Worm (Caenorhabditis elegans) whole organism, L1 larva: Measurements from ENCODE around the gene C25E10.16.

Experiments
- C34B4.2 ChIP-seq: sonication (generic microtip); optimal IDR thresholded peaks from 2 replicates; lab custom pipeline; 2017; ENCODE audit warnings: mild to moderate bottlenecking, missing genetic modification characterization, missing compliant biosample characterization
- Y116A8C.19 ChIP-seq: sonication (generic microtip); optimal IDR thresholded peaks from 2 replicates; lab custom pipeline; 2016; ENCODE audit warnings: missing compliant biosample characterization, missing genetic modification characterization, borderline replicate concordance
- alr-1 ChIP-seq: fragments of 200-800 bp; sonication (Bioruptor generic); optimal IDR thresholded peaks from 2 replicates; lab custom pipeline; 2018; ENCODE audit warnings: borderline replicate concordance, mild to moderate bottlenecking, missing genetic modification characterization, missing compliant biosample characterization
- aly-2 ChIP-seq: fragments of 150-350 bp; optimal IDR thresholded peaks from 2 replicates; lab custom pipeline; 2014; ENCODE audit warnings: missing biosample characterization, missing genetic modification characterization
- blmp-1 ChIP-seq: fragments of 150-350 bp; optimal IDR thresholded peaks from 2 replicates; lab custom pipeline; 2014; ENCODE audit warnings: missing biosample characterization, missing genetic modification characterization
- ceh-88 ChIP-seq: fragments of 200-800 bp; sonication (Bioruptor generic); IDR thresholded peaks from 2 replicates; pipeline ENCODE4 v1.3.6; 2022; ENCODE audit warnings: missing genetic modification characterization, missing compliant biosample characterization
- ceh-90 ChIP-seq: sonication (generic microtip); optimal IDR thresholded peaks from 2 replicates; lab custom pipeline; 2016; ENCODE audit warnings: missing genetic modification characterization, missing compliant biosample characterization
- ces-1 ChIP-seq: fragments of 150-350 bp; optimal IDR thresholded peaks from 2 replicates; lab custom pipeline; 2014; ENCODE audit warnings: missing biosample characterization, missing genetic modification reagents, missing genetic modification characterization
- efl-1 ChIP-seq, 4 experiments: fragments of 150-350 bp; optimal IDR thresholded peaks in 3 of 4; peaks in 1 of 4; 1 replicate in 1 of 4; 2 replicates in 3 of 4; lab custom pipeline; 2014; ENCODE audit warnings: missing biosample characterization in 2 of 4, missing genetic modification characterization in 2 of 4, missing genetic modification reagents in 2 of 4
- efl-3 ChIP-seq: fragments of 200-800 bp; sonication (Bioruptor generic); optimal IDR thresholded peaks from 2 replicates; lab custom pipeline; 2018; ENCODE audit warnings: mild to moderate bottlenecking, missing genetic modification characterization, missing compliant biosample characterization
- egl-27 ChIP-seq, 2 experiments: fragments of 150-350 bp in 1 of 2; sonication (generic microtip); optimal IDR thresholded peaks; 3 replicates each; lab custom pipeline; 2017 to 2018; ENCODE audit warnings: missing biosample characterization in 2 of 2, missing genetic modification characterization in 2 of 2, missing genetic modification reagents in 2 of 2
- elt-2 ChIP-seq: sonication (generic microtip); optimal IDR thresholded peaks from 2 replicates; lab custom pipeline; 2016; ENCODE audit warnings: missing genetic modification characterization, mild to moderate bottlenecking, inconsistent platforms, missing compliant biosample characterization, missing genetic modification reagents
- fkh-4 ChIP-seq: sonication (generic microtip); optimal IDR thresholded peaks from 2 replicates; lab custom pipeline; 2016; ENCODE audit warnings: missing compliant biosample characterization, missing genetic modification characterization, borderline replicate concordance
- fkh-8 ChIP-seq: sonication (generic microtip); optimal IDR thresholded peaks from 2 replicates; lab custom pipeline; 2016; ENCODE audit warnings: mild to moderate bottlenecking, missing genetic modification characterization, missing compliant biosample characterization
- hlh-17 ChIP-seq: fragments of 200-800 bp; sonication (Bioruptor generic); optimal IDR thresholded peaks from 2 replicates; lab custom pipeline; 2018; ENCODE audit warnings: missing genetic modification characterization, mild to moderate bottlenecking, missing compliant biosample characterization, moderate library complexity, borderline replicate concordance
- hlh-4 ChIP-seq: sonication (generic microtip); optimal IDR thresholded peaks from 2 replicates; lab custom pipeline; 2016; ENCODE audit warnings: mild to moderate bottlenecking, missing genetic modification characterization, missing compliant biosample characterization
- irx-1 ChIP-seq: sonication (generic microtip); optimal IDR thresholded peaks from 2 replicates; lab custom pipeline; 2016; ENCODE audit warnings: missing genetic modification characterization, missing compliant biosample characterization
- isw-1 ChIP-seq: fragments of 200-800 bp; sonication (Bioruptor generic); IDR thresholded peaks from 2 replicates; pipeline ENCODE4 v1.3.6; 2022; ENCODE audit warnings: missing genetic modification characterization, missing compliant biosample characterization
- lin-35 ChIP-seq, 2 experiments: fragments of 150-350 bp; optimal IDR thresholded peaks; 2 replicates each; lab custom pipeline; 2014; ENCODE audit warnings: missing biosample characterization in 2 of 2, missing genetic modification characterization in 2 of 2, missing genetic modification reagents in 2 of 2
- lin-39 ChIP-seq: fragments of 150-350 bp; optimal IDR thresholded peaks from 2 replicates; lab custom pipeline; 2014; ENCODE audit warnings: missing biosample characterization, missing genetic modification reagents, missing genetic modification characterization
- lir-3 ChIP-seq: sonication (generic microtip); optimal IDR thresholded peaks from 2 replicates; lab custom pipeline; 2016; ENCODE audit warnings: mild to moderate bottlenecking, missing genetic modification characterization, moderate library complexity, missing compliant biosample characterization; ENCODE audit not compliant: poor library complexity
- mef-2 ChIP-seq: fragments of 150-350 bp; optimal IDR thresholded peaks from 2 replicates; lab custom pipeline; 2014; ENCODE audit warnings: missing biosample characterization, missing genetic modification characterization
- nhr-11 ChIP-seq: fragments of 150-350 bp; optimal IDR thresholded peaks from 2 replicates; lab custom pipeline; 2014; ENCODE audit warnings: missing biosample characterization, missing genetic modification characterization
- nhr-12 ChIP-seq: sonication (generic microtip); optimal IDR thresholded peaks from 2 replicates; lab custom pipeline; 2017; ENCODE audit warnings: missing biosample characterization, missing genetic modification characterization
- nhr-19 ChIP-seq: fragments of 200-800 bp; sonication (Bioruptor generic); conservative IDR thresholded peaks from 2 replicates; pipeline ENCODE4 v1.3.6; 2022; ENCODE audit warnings: missing genetic modification characterization, missing compliant biosample characterization
- nhr-237 ChIP-seq: fragments of 150-350 bp; optimal IDR thresholded peaks from 2 replicates; lab custom pipeline; 2014; ENCODE audit warnings: missing biosample characterization, missing genetic modification characterization
- nhr-71 ChIP-seq: sonication (generic microtip); optimal IDR thresholded peaks from 2 replicates; lab custom pipeline; 2016; ENCODE audit warnings: mild to moderate bottlenecking, missing genetic modification characterization, moderate library complexity, missing compliant biosample characterization
- nhr-77 ChIP-seq: fragments of 150-350 bp; optimal IDR thresholded peaks from 2 replicates; lab custom pipeline; 2014; ENCODE audit warnings: missing biosample characterization, missing genetic modification characterization
- nhr-90 ChIP-seq: sonication (generic microtip); optimal IDR thresholded peaks from 2 replicates; lab custom pipeline; 2016; ENCODE audit warnings: mild to moderate bottlenecking, missing genetic modification characterization, missing compliant biosample characterization; ENCODE audit not compliant: poor library complexity
- pqm-1 ChIP-seq: sonication (generic microtip); optimal IDR thresholded peaks from 3 replicates; lab custom pipeline; 2017; ENCODE audit warnings: missing biosample characterization, missing genetic modification characterization
- sptf-1 ChIP-seq: fragments of 150-350 bp; optimal IDR thresholded peaks from 2 replicates; lab custom pipeline; 2014; ENCODE audit warnings: missing biosample characterization, missing genetic modification characterization
- sup-37 ChIP-seq: fragments of 200-800 bp; sonication (Bioruptor generic); optimal IDR thresholded peaks from 2 replicates; lab custom pipeline; 2018; ENCODE audit warnings: mild to moderate bottlenecking, missing genetic modification characterization, missing compliant biosample characterization
- tbx-2 ChIP-seq: sonication (generic microtip); optimal IDR thresholded peaks from 2 replicates; lab custom pipeline; 2016; ENCODE audit warnings: missing genetic modification characterization, missing compliant biosample characterization
- tlp-1 ChIP-seq: fragments of 150-350 bp; optimal IDR thresholded peaks from 2 replicates; lab custom pipeline; 2014; ENCODE audit warnings: missing biosample characterization, missing genetic modification characterization
- unc-130 ChIP-seq: fragments of 150-350 bp; optimal IDR thresholded peaks from 2 replicates; lab custom pipeline; 2017; ENCODE audit warnings: missing biosample characterization, missing genetic modification characterization, inconsistent platforms
- unc-62 ChIP-seq: fragments of 150-350 bp; optimal IDR thresholded peaks from 2 replicates; lab custom pipeline; 2014; ENCODE audit warnings: missing biosample characterization, missing genetic modification reagents, missing genetic modification characterization
- unc-98 ChIP-seq: fragments of 200-800 bp; sonication (Bioruptor generic); IDR thresholded peaks from 2 replicates; pipeline ENCODE4 v1.3.6; 2022; ENCODE audit warnings: missing genetic modification characterization, missing compliant biosample characterization
- xbp-1 ChIP-seq: sonication (generic microtip); optimal IDR thresholded peaks from 2 replicates; lab custom pipeline; 2016; ENCODE audit warnings: missing genetic modification characterization, missing compliant biosample characterization
- zip-4 ChIP-seq: fragments of 200-800 bp; sonication (Bioruptor generic); optimal IDR thresholded peaks from 2 replicates; lab custom pipeline; 2018; ENCODE audit warnings: mild to moderate bottlenecking, missing genetic modification characterization, moderate library complexity, missing compliant biosample characterization
- ztf-11 ChIP-seq, 2 experiments: sonication (generic microtip); optimal IDR thresholded peaks; 2 replicates each; lab custom pipeline; 2016 to 2017; ENCODE audit warnings: missing genetic modification characterization in 2 of 2, missing biosample characterization in 1 of 2, missing compliant biosample characterization in 1 of 2

The C25E10.16 gene

ce11 chrV:9022078-9022477 lies 37.3 kb downstream of the C25E10.16 start, which contains the start of gene oac-41:
oac-41 (minus strand) TSS chrV:9022178.
- no peak for TF ChIP-seq nhr-90 (tag; lab: Kevin White, UChicago)
- no peak for TF ChIP-seq tbx-2 (tag; lab: Kevin White, UChicago)
- no peak for TF ChIP-seq sup-37 (GFP tag; lab: Kevin White, UChicago)
- TF ChIP-seq lin-35 (GFP tag; optimal IDR thresholded peaks at IDR 0.05; lab: Kevin White, UChicago): no peak
- no peak for TF ChIP-seq unc-98 (GFP tag; lab: Robert Waterston, UW)
- no peak for TF ChIP-seq egl-27 (tag; optimal IDR thresholded peaks at IDR 0.05; lab: Kevin White, UChicago)
- no peak for TF ChIP-seq efl-1 (optimal IDR thresholded peaks at IDR 0.05; lab: Kevin White, UChicago)
- TF ChIP-seq efl-1 (GFP tag; optimal IDR thresholded peaks at IDR 0.05 in 1 of 2; lab: Kevin White, UChicago): no peak

ce11 chrV:9018871-9019270 lies 40.5 kb downstream of the C25E10.16 start:
- TF ChIP-seq efl-3 (GFP tag; lab: Kevin White, UChicago) (no peak), fkh-8 (tag; lab: Kevin White, UChicago) (no peak), efl-1 (optimal IDR thresholded peaks at IDR 0.05; lab: Kevin White, UChicago) (no peak), efl-1 (GFP tag; optimal IDR thresholded peaks at IDR 0.05 in 1 of 2; lab: Kevin White, UChicago) (no peak), unc-130 (tag; lab: Kevin White, UChicago) (no peak), nhr-71 (tag; lab: Kevin White, UChicago) (no peak), lir-3 (tag; lab: Kevin White, UChicago) (no peak), sup-37 (GFP tag; lab: Kevin White, UChicago) (no peak), pqm-1 (tag; lab: Kevin White, UChicago) (no peak), nhr-19 (GFP tag; lab: Robert Waterston, UW) (no peak), hlh-4 (tag; lab: Kevin White, UChicago) (no peak), ceh-90 (tag; lab: Kevin White, UChicago) (no peak), sptf-1 (tag; lab: Kevin White, UChicago) (no peak), lin-39 (tag; lab: Kevin White, UChicago) (no peak)

- TF ChIP-seq blmp-1: no peak
- TF ChIP-seq unc-62: no peak
- TF ChIP-seq irx-1 (tag; lab: Kevin White, UChicago): no peak
Observed at ce11 chrV:9016479-9016878, 42.9 kb downstream of the C25E10.16 start, which contains the start of gene oac-40. oac-40 (plus strand) TSS chrV:9016779.

ce11 chrV:9015540-9015939 lies 43.8 kb downstream of the C25E10.16 start, which contains the start of gene srt-18:
srt-18 (minus strand) TSS chrV:9015640.
- TF ChIP-seq hlh-17 (GFP tag; lab: Kevin White, UChicago) (no peak), efl-3 (GFP tag; lab: Kevin White, UChicago) (no peak), nhr-11 (tag; lab: Kevin White, UChicago) (no peak), fkh-4 (tag; lab: Kevin White, UChicago) (no peak)

- TF ChIP-seq nhr-90 (tag; lab: Kevin White, UChicago) (no peak), lin-39 (tag; lab: Kevin White, UChicago) (no peak), zip-4 (no peak), ces-1 (GFP tag; lab: Kevin White, UChicago) (no peak), nhr-77 (tag; lab: Kevin White, UChicago) (no peak), hlh-17 (GFP tag; lab: Kevin White, UChicago) (no peak), isw-1 (GFP tag; lab: Robert Waterston, UW) (no peak), ztf-11 (tag; optimal IDR thresholded peaks at IDR 0.05; lab: Kevin White, UChicago) (no peak), nhr-11 (tag; lab: Kevin White, UChicago) (no peak), aly-2 (tag; lab: Kevin White, UChicago) (no peak), alr-1 (tag; lab: Kevin White, UChicago) (no peak), nhr-237 (tag; lab: Kevin White, UChicago) (no peak), Y116A8C.19 (no peak), elt-2 (tag; lab: Kevin White, UChicago) (no peak), mef-2 (tag; lab: Kevin White, UChicago) (no peak), C34B4.2 (tag; lab: Kevin White, UChicago) (no peak), nhr-12 (no peak), xbp-1 (tag; lab: Kevin White, UChicago) (no peak), tlp-1 (tag; lab: Kevin White, UChicago) (no peak), ceh-88 (no peak)
Observed at ce11 chrV:9013765-9014164, 45.6 kb downstream of the C25E10.16 start, which contains the start of gene srh-201. srh-201 (minus strand) TSS chrV:9013865.
